Worm (Caenorhabditis elegans) whole organism, young adult: ENCODE measurements around the gene cdka-1.

Experiments
- B0336.3 ChIP-seq: fragments of 200-800 bp; sonication (Bioruptor generic); IDR thresholded peaks from 2 replicates; pipeline ENCODE4 v1.3.6; 2022; ENCODE audit warnings: missing genetic modification characterization, missing compliant biosample characterization
- C06A6.2 ChIP-seq: fragments of 200-800 bp; sonication (Bioruptor generic); conservative IDR thresholded peaks from 2 replicates; pipeline ENCODE4 v1.3.6; 2022; ENCODE audit warnings: missing genetic modification characterization, missing compliant biosample characterization
- D2030.7 ChIP-seq: fragments of 200-800 bp; sonication (Bioruptor generic); IDR thresholded peaks from 2 replicates; pipeline ENCODE4 v1.3.6; 2022; ENCODE audit warnings: missing genetic modification reagents, missing genetic modification characterization, missing compliant biosample characterization
- F39B2.1 ChIP-seq: fragments of 200-800 bp; sonication (Bioruptor generic); IDR thresholded peaks from 2 replicates; pipeline ENCODE4 v1.3.6; 2022; ENCODE audit warnings: missing genetic modification reagents, missing genetic modification characterization, missing compliant biosample characterization
- F52B5.7 ChIP-seq: sonication (generic microtip); optimal IDR thresholded peaks from 2 replicates; lab custom pipeline; 2016; ENCODE audit warnings: mild to moderate bottlenecking, missing genetic modification characterization, missing compliant biosample characterization
- K12H6.12 ChIP-seq: fragments of 200-800 bp; sonication (Bioruptor generic); optimal IDR thresholded peaks from 2 replicates; lab custom pipeline; 2018; ENCODE audit warnings: mild to moderate bottlenecking, missing genetic modification characterization, missing compliant biosample characterization
- Y79H2A.3 ChIP-seq: fragments of 200-800 bp; sonication (Bioruptor generic); conservative IDR thresholded peaks from 2 replicates; pipeline ENCODE4 v1.3.6; 2022; ENCODE audit warnings: missing genetic modification reagents, missing genetic modification characterization, missing compliant biosample characterization
- ZK185.1 ChIP-seq: sonication (generic microtip); optimal IDR thresholded peaks from 2 replicates; lab custom pipeline; 2016; ENCODE audit warnings: mild to moderate bottlenecking, missing genetic modification characterization, missing compliant biosample characterization; ENCODE audit not compliant: poor library complexity, severe bottlenecking
- aptf-2 ChIP-seq: fragments of 200-800 bp; sonication (Bioruptor generic); conservative IDR thresholded peaks from 2 replicates; pipeline ENCODE4 v1.3.6; 2022; ENCODE audit warnings: missing genetic modification reagents, missing genetic modification characterization, missing compliant biosample characterization
- atf-7 ChIP-seq: sonication (generic microtip); optimal IDR thresholded peaks from 2 replicates; lab custom pipeline; 2017; ENCODE audit warnings: mild to moderate bottlenecking, missing genetic modification characterization, missing compliant biosample characterization
- attf-3 ChIP-seq: fragments of 200-800 bp; sonication (Bioruptor generic); conservative IDR thresholded peaks from 2 replicates; pipeline ENCODE4 v1.3.6; 2022; ENCODE audit warnings: missing genetic modification reagents, missing genetic modification characterization, missing compliant biosample characterization
- bed-1 ChIP-seq: fragments of 200-800 bp; sonication (Bioruptor generic); IDR thresholded peaks from 2 replicates; pipeline ENCODE4 v1.3.6; 2022; ENCODE audit warnings: missing genetic modification reagents, missing genetic modification characterization, missing compliant biosample characterization
- ccch-3 ChIP-seq: fragments of 200-800 bp; sonication (Bioruptor generic); optimal IDR thresholded peaks from 2 replicates; lab custom pipeline; 2018; ENCODE audit warnings: mild to moderate bottlenecking, missing genetic modification characterization, missing compliant biosample characterization
- ceh-27 ChIP-seq: fragments of 200-800 bp; sonication (Bioruptor generic); optimal IDR thresholded peaks from 2 replicates; lab custom pipeline; 2018; ENCODE audit warnings: mild to moderate bottlenecking, missing genetic modification characterization, moderate library complexity, missing compliant biosample characterization
- ceh-40 ChIP-seq: fragments of 200-800 bp; sonication (Bioruptor generic); IDR thresholded peaks from 2 replicates; pipeline ENCODE4 v1.3.6; 2022; ENCODE audit warnings: missing genetic modification characterization, missing compliant biosample characterization
- ceh-79 ChIP-seq: sonication (generic microtip); optimal IDR thresholded peaks from 2 replicates; lab custom pipeline; 2017; ENCODE audit warnings: mild to moderate bottlenecking, missing genetic modification characterization, missing compliant biosample characterization
- dox-1 ChIP-seq: fragments of 200-800 bp; sonication (Bioruptor generic); IDR thresholded peaks from 2 replicates; pipeline ENCODE4 v1.3.6; 2022; ENCODE audit warnings: missing genetic modification reagents, missing genetic modification characterization, missing compliant biosample characterization
- dpl-1 ChIP-seq: fragments of 150-350 bp; optimal IDR thresholded peaks from 2 replicates; lab custom pipeline; 2014; ENCODE audit warnings: missing biosample characterization, missing genetic modification reagents, missing genetic modification characterization
- egl-44 ChIP-seq: fragments of 200-800 bp; sonication (Bioruptor generic); IDR thresholded peaks from 2 replicates; pipeline ENCODE4 v1.3.6; 2022; ENCODE audit warnings: missing genetic modification reagents, missing genetic modification characterization, missing compliant biosample characterization
- gei-17 ChIP-seq: fragments of 200-800 bp; sonication (Bioruptor generic); optimal IDR thresholded peaks from 2 replicates; lab custom pipeline; 2018; ENCODE audit warnings: mild to moderate bottlenecking, missing genetic modification characterization, missing compliant biosample characterization
- hlh-12 ChIP-seq: sonication (generic microtip); optimal IDR thresholded peaks from 2 replicates; lab custom pipeline; 2016; ENCODE audit warnings: missing genetic modification characterization, missing compliant biosample characterization
- hmg-1.2 ChIP-seq: fragments of 200-800 bp; sonication (Bioruptor generic); IDR thresholded peaks from 2 replicates; pipeline ENCODE4 v1.3.6; 2022; ENCODE audit warnings: missing genetic modification reagents, missing genetic modification characterization, missing compliant biosample characterization
- let-607 ChIP-seq, 2 experiments: fragments of 200-800 bp in 1 of 2; sonication (Bioruptor generic) in 1 of 2; sonication (generic microtip) in 1 of 2; optimal IDR thresholded peaks; 2 replicates each; lab custom pipeline; 2016 to 2018; ENCODE audit warnings: mild to moderate bottlenecking in 2 of 2, missing compliant biosample characterization in 2 of 2, missing genetic modification characterization in 2 of 2, moderate library complexity in 2 of 2, missing genotype in 1 of 2
- lin-35 ChIP-seq, 3 experiments: fragments of 150-350 bp in 2 of 3; sonication (generic microtip) in 1 of 3; optimal IDR thresholded peaks; 2 replicates each; lab custom pipeline; 2014 to 2018; ENCODE audit warnings: missing biosample characterization in 3 of 3, missing genetic modification characterization in 3 of 3, missing genetic modification reagents in 3 of 3
- lir-1 ChIP-seq: fragments of 200-800 bp; sonication (Bioruptor generic); conservative IDR thresholded peaks from 2 replicates; pipeline ENCODE4 v1.3.6; 2022; ENCODE audit warnings: missing genetic modification reagents, missing genetic modification characterization, missing compliant biosample characterization
- lsl-1 ChIP-seq: fragments of 200-800 bp; sonication (Bioruptor generic); optimal IDR thresholded peaks from 2 replicates; lab custom pipeline; 2018; ENCODE audit warnings: mild to moderate bottlenecking, missing genetic modification characterization, moderate library complexity, missing compliant biosample characterization
- lsy-27 ChIP-seq: sonication (generic microtip); optimal IDR thresholded peaks from 2 replicates; lab custom pipeline; 2017; ENCODE audit warnings: missing genetic modification characterization, mild to moderate bottlenecking, missing compliant biosample characterization, antibody characterized with exemption, missing genotype, borderline replicate concordance; ENCODE audit not compliant: insufficient read depth
- nfya-1 ChIP-seq: sonication (generic microtip); optimal IDR thresholded peaks from 2 replicates; lab custom pipeline; 2017; ENCODE audit warnings: antibody characterized with exemption, missing compliant biosample characterization, missing genetic modification characterization, borderline replicate concordance; ENCODE audit not compliant: insufficient read depth
- nfya-2 ChIP-seq: fragments of 200-800 bp; sonication (Bioruptor generic); IDR thresholded peaks from 2 replicates; pipeline ENCODE4 v1.3.6; 2022; ENCODE audit warnings: missing genetic modification reagents, missing genetic modification characterization, missing compliant biosample characterization
- nhr-80 ChIP-seq: sonication (generic microtip); optimal IDR thresholded peaks from 2 replicates; lab custom pipeline; 2016; ENCODE audit warnings: missing genetic modification characterization, missing compliant biosample characterization
- nhr-90 ChIP-seq: sonication (generic microtip); optimal IDR thresholded peaks from 2 replicates; lab custom pipeline; 2016; ENCODE audit warnings: missing genotype, mild to moderate bottlenecking, missing genetic modification characterization, missing compliant biosample characterization
- rec-8 ChIP-seq, 2 experiments: sonication (generic microtip); optimal IDR thresholded peaks; 2 replicates each; lab custom pipeline; 2016; ENCODE audit warnings: mild to moderate bottlenecking in 2 of 2, missing genetic modification characterization in 2 of 2, missing genetic modification reagents in 2 of 2, missing genotype in 2 of 2, missing biosample characterization in 1 of 2, missing compliant biosample characterization in 1 of 2, moderate library complexity in 1 of 2
- repo-1 ChIP-seq: sonication (generic microtip); optimal IDR thresholded peaks from 2 replicates; lab custom pipeline; 2017; ENCODE audit warnings: mild to moderate bottlenecking, missing genetic modification characterization, missing compliant biosample characterization
- rpc-1 ChIP-seq, 2 experiments: fragments of 150-350 bp in 1 of 2; sonication (generic microtip) in 1 of 2; optimal IDR thresholded peaks; 2 replicates each; lab custom pipeline; 2014 to 2018; ENCODE audit warnings: missing biosample characterization in 1 of 2, missing genetic modification characterization in 1 of 2, missing genetic modification reagents in 1 of 2, missing genotype in 1 of 2
- snpc-3.4 ChIP-seq: sonication (generic microtip); optimal IDR thresholded peaks from 2 replicates; lab custom pipeline; 2017; ENCODE audit warnings: missing genetic modification characterization, mild to moderate bottlenecking, missing compliant biosample characterization, antibody characterized with exemption, moderate library complexity, missing genotype, missing genetic modification reagents
- tbp1 ChIP-seq: fragments of 200-800 bp; sonication (Bioruptor generic); optimal IDR thresholded peaks from 2 replicates; lab custom pipeline; 2018; ENCODE audit warnings: mild to moderate bottlenecking, missing genetic modification characterization, missing compliant biosample characterization
- tbx-9 ChIP-seq: sonication (generic microtip); optimal IDR thresholded peaks from 2 replicates; lab custom pipeline; 2016; ENCODE audit warnings: borderline replicate concordance, missing genetic modification characterization, inconsistent platforms, missing compliant biosample characterization
- unc-62 ChIP-seq: fragments of 150-350 bp; optimal IDR thresholded peaks from 2 replicates; lab custom pipeline; 2014; ENCODE audit warnings: missing biosample characterization, missing genetic modification reagents, missing genetic modification characterization
- xnd-1 ChIP-seq: sonication (generic microtip); optimal IDR thresholded peaks from 2 replicates; lab custom pipeline; 2016; ENCODE audit warnings: missing genotype, missing genetic modification reagents, missing genetic modification characterization, missing compliant biosample characterization
- zim-3 ChIP-seq: sonication (generic microtip); optimal IDR thresholded peaks from 2 replicates; lab custom pipeline; 2017; ENCODE audit warnings: mild to moderate bottlenecking, missing genetic modification characterization, moderate library complexity, missing compliant biosample characterization
- ztf-28 ChIP-seq: fragments of 200-800 bp; sonication (Bioruptor generic); IDR thresholded peaks from 2 replicates; pipeline ENCODE4 v1.3.6; 2022; ENCODE audit warnings: missing genetic modification reagents, missing genetic modification characterization, missing compliant biosample characterization
- ztf-6 ChIP-seq: fragments of 200-800 bp; sonication (Bioruptor generic); IDR thresholded peaks from 2 replicates; pipeline ENCODE4 v1.3.6; 2022; ENCODE audit warnings: missing genetic modification reagents, missing genetic modification characterization, missing compliant biosample characterization

The cdka-1 gene

ce11 chrIII:4649811-4650544 is 8.6 kb upstream of the cdka-1 start, which contains the start of gene ppm-2 (continued):
- TF ChIP-seq zim-3 (tag; lab: Kevin White, UChicago) (no peak), tbp1 (GFP tag; lab: Kevin White, UChicago) (no peak), lin-35 (GFP tag; optimal IDR thresholded peaks at IDR 0.05; lab: Kevin White, UChicago) (no peak), ztf-6 (GFP tag; lab: Robert Waterston, UW) (no peak), dpl-1 (GFP tag; lab: Kevin White, UChicago) (peak; percentile 38), lsy-27 (tag; lab: Kevin White, UChicago) (no peak), lir-1 (GFP tag; lab: Robert Waterston, UW) (no peak), xnd-1 (peak; percentile 97), let-607 (tag; optimal IDR thresholded peaks at IDR 0.05; lab: Kevin White, UChicago) (peak in 1 of 2 experiments; percentile 25), lsl-1 (peak; percentile 99), aptf-2 (GFP tag; lab: Robert Waterston, UW) (0 out of 2 replicates have a peak, but pooled peaks have one; percentile 59), ztf-28 (GFP tag; lab: Robert Waterston, UW) (no peak), rpc-1 (optimal IDR thresholded peaks at IDR 0.05; lab: Kevin White, UChicago) (no peak), rpc-1 (tag; optimal IDR thresholded peaks at IDR 0.05; lab: Kevin White, UChicago) (no peak), D2030.7 (peak; percentile 76), ceh-79 (tag; lab: Kevin White, UChicago) (no peak), hlh-12 (no peak), attf-3 (GFP tag; lab: Robert Waterston, UW) (no peak), ZK185.1 (tag; lab: Kevin White, UChicago) (no peak), nhr-80 (peak; percentile 31), F39B2.1 (GFP tag; lab: Robert Waterston, UW) (no peak), unc-62 (GFP tag; lab: Kevin White, UChicago) (no peak), ceh-40 (GFP tag; lab: Robert Waterston, UW) (no peak), dox-1 (GFP tag; lab: Robert Waterston, UW) (no peak), bed-1 (GFP tag; lab: Robert Waterston, UW) (no peak), egl-44 (no peak), repo-1 (no peak), nhr-90 (tag; lab: Kevin White, UChicago) (no peak), ccch-3 (no peak), atf-7 (peak; percentile 20), C06A6.2 (GFP tag; lab: Robert Waterston, UW) (no peak), B0336.3 (GFP tag; lab: Robert Waterston, UW) (no peak), tbx-9 (no peak), gei-17 (no peak), nfya-2 (no peak), hmg-1.2 (GFP tag; lab: Robert Waterston, UW) (peak; percentile 17; the same call in 1 of the 2 replicates), nfya-1 (no peak), F52B5.7 (tag; lab: Kevin White, UChicago) (no peak), Y79H2A.3 (GFP tag; lab: Robert Waterston, UW) (no peak), snpc-3.4 (tag; lab: Kevin White, UChicago) (peak; percentile 53), K12H6.12 (tag; lab: Kevin White, UChicago) (no peak), ceh-27 (GFP tag; lab: Kevin White, UChicago) (no peak), rec-8 (tag; optimal IDR thresholded peaks at IDR 0.05; lab: Kevin White, UChicago) (no peak)
